Worm (Caenorhabditis elegans) whole organism, L3 larva: ENCODE data around the gene C24A3.1.
A peak's percentile ranks its signal among the peaks of the same experiment; 100 is the strongest.

Source experiments
- R02D3.7 ChIP-seq: fragments of 150-350 bp; optimal IDR thresholded peaks from 2 replicates; lab custom pipeline; 2014; ENCODE audit warnings: missing biosample characterization, missing genetic modification characterization
- ZK546.5 ChIP-seq: sonication (generic microtip); optimal IDR thresholded peaks from 2 replicates; lab custom pipeline; 2017; ENCODE audit warnings: missing biosample characterization, missing genetic modification characterization
- aly-2 ChIP-seq: fragments of 150-350 bp; optimal IDR thresholded peaks from 2 replicates; lab custom pipeline; 2014; ENCODE audit warnings: missing biosample characterization, missing genetic modification characterization
- ama-1 ChIP-seq: fragments of 150-350 bp; optimal IDR thresholded peaks from 2 replicates; lab custom pipeline; 2018
- ceh-16 ChIP-seq: sonication (generic microtip); optimal IDR thresholded peaks from 2 replicates; lab custom pipeline; 2017; ENCODE audit warnings: missing biosample characterization, missing genetic modification characterization
- ceh-28 ChIP-seq: fragments of 150-350 bp; optimal IDR thresholded peaks from 2 replicates; lab custom pipeline; 2014; ENCODE audit warnings: missing biosample characterization, missing genetic modification reagents, missing genetic modification characterization
- ceh-82 ChIP-seq: fragments of 150-350 bp; optimal IDR thresholded peaks from 2 replicates; lab custom pipeline; 2014; ENCODE audit warnings: missing biosample characterization, missing genetic modification characterization
- daf-12 ChIP-seq: fragments of 150-350 bp; optimal IDR thresholded peaks from 2 replicates; lab custom pipeline; 2014; ENCODE audit warnings: missing biosample characterization, missing genetic modification reagents, missing genetic modification characterization
- egl-5 ChIP-seq: fragments of 150-350 bp; optimal IDR thresholded peaks from 2 replicates; lab custom pipeline; 2017; ENCODE audit warnings: missing biosample characterization, missing genetic modification reagents, missing genetic modification characterization, inconsistent platforms
- elt-1 ChIP-seq: fragments of 150-350 bp; optimal IDR thresholded peaks from 2 replicates; lab custom pipeline; 2014; ENCODE audit warnings: missing biosample characterization, missing genetic modification characterization
- elt-2 ChIP-seq: sonication (generic microtip); optimal IDR thresholded peaks from 2 replicates; lab custom pipeline; 2016; ENCODE audit warnings: missing genetic modification reagents, mild to moderate bottlenecking, missing genetic modification characterization, missing compliant biosample characterization
- elt-3 ChIP-seq, 3 experiments: fragments of 150-350 bp in 1 of 3; sonication (generic microtip) in 2 of 3; optimal IDR thresholded peaks; 2 replicates in 2 of 3; 4 replicates in 1 of 3; lab custom pipeline; 2014 to 2017; ENCODE audit warnings: missing biosample characterization in 3 of 3, missing genetic modification characterization in 3 of 3
- eor-1 ChIP-seq, 2 experiments: fragments of 150-350 bp; optimal IDR thresholded peaks; 2 replicates each; lab custom pipeline; 2014 to 2018; ENCODE audit warnings: missing biosample characterization in 2 of 2, missing genetic modification characterization in 2 of 2
- fkh-10 ChIP-seq: sonication (generic microtip); optimal IDR thresholded peaks from 2 replicates; lab custom pipeline; 2017; ENCODE audit warnings: missing biosample characterization, missing genetic modification reagents, missing genetic modification characterization
- fos-1 ChIP-seq: fragments of 150-350 bp; optimal IDR thresholded peaks from 2 replicates; lab custom pipeline; 2014; ENCODE audit warnings: missing biosample characterization, missing genetic modification characterization
- jun-1 ChIP-seq: fragments of 150-350 bp; optimal IDR thresholded peaks from 2 replicates; lab custom pipeline; 2014; ENCODE audit warnings: missing biosample characterization, missing genetic modification reagents, missing genetic modification characterization
- lin-15B ChIP-seq: fragments of 150-350 bp; optimal IDR thresholded peaks from 2 replicates; lab custom pipeline; 2014; ENCODE audit warnings: missing biosample characterization, missing genetic modification characterization
- lsy-12 ChIP-seq: sonication (generic microtip); optimal IDR thresholded peaks from 2 replicates; lab custom pipeline; 2016; ENCODE audit warnings: mild to moderate bottlenecking, missing genetic modification characterization, missing compliant biosample characterization
- nfya-1 ChIP-seq: sonication (generic microtip); optimal IDR thresholded peaks from 2 replicates; lab custom pipeline; 2017; ENCODE audit warnings: missing genetic modification characterization, mild to moderate bottlenecking, missing compliant biosample characterization, antibody characterized with exemption, moderate library complexity; ENCODE audit not compliant: insufficient read depth
- nhr-11 ChIP-seq: fragments of 150-350 bp; optimal IDR thresholded peaks from 2 replicates; lab custom pipeline; 2014; ENCODE audit warnings: missing biosample characterization, missing genetic modification characterization
- nhr-12 ChIP-seq: fragments of 150-350 bp; optimal IDR thresholded peaks from 2 replicates; lab custom pipeline; 2014; ENCODE audit warnings: missing biosample characterization, missing genetic modification characterization
- nhr-237 ChIP-seq: fragments of 150-350 bp; optimal IDR thresholded peaks from 2 replicates; lab custom pipeline; 2014; ENCODE audit warnings: missing biosample characterization, missing genetic modification characterization
- nhr-25 ChIP-seq: sonication (generic microtip); optimal IDR thresholded peaks from 2 replicates; lab custom pipeline; 2017; ENCODE audit warnings: missing biosample characterization, missing genetic modification characterization
- nhr-43 ChIP-seq: sonication (generic microtip); optimal IDR thresholded peaks from 2 replicates; lab custom pipeline; 2016; ENCODE audit warnings: mild to moderate bottlenecking, missing genetic modification characterization, missing compliant biosample characterization; ENCODE audit not compliant: poor library complexity, severe bottlenecking
- nhr-76 ChIP-seq: fragments of 150-350 bp; sonication (generic microtip); optimal IDR thresholded peaks from 5 replicates; lab custom pipeline; 2014; ENCODE audit warnings: missing biosample characterization, missing genetic modification characterization
- nhr-77 ChIP-seq: fragments of 150-350 bp; optimal IDR thresholded peaks from 2 replicates; lab custom pipeline; 2014; ENCODE audit warnings: missing biosample characterization, missing genetic modification characterization
- pha-4 ChIP-seq: fragments of 150-350 bp; optimal IDR thresholded peaks from 2 replicates; lab custom pipeline; 2014; ENCODE audit warnings: missing biosample characterization, missing genetic modification reagents, missing genetic modification characterization
- sea-2 ChIP-seq: fragments of 150-350 bp; sonication (generic microtip); optimal IDR thresholded peaks from 4 replicates; lab custom pipeline; 2014; ENCODE audit warnings: missing biosample characterization, missing genetic modification reagents, missing genetic modification characterization
- skn-1 ChIP-seq: fragments of 150-350 bp; optimal IDR thresholded peaks from 2 replicates; lab custom pipeline; 2014; ENCODE audit warnings: missing biosample characterization, missing genetic modification characterization
- snpc-4 ChIP-seq: fragments of 150-350 bp; optimal IDR thresholded peaks from 2 replicates; lab custom pipeline; 2014; ENCODE audit warnings: missing biosample characterization, missing genetic modification characterization
- tbx-2 ChIP-seq: sonication (generic microtip); optimal IDR thresholded peaks from 2 replicates; lab custom pipeline; 2016; ENCODE audit warnings: mild to moderate bottlenecking, missing genetic modification characterization, missing compliant biosample characterization
- zag-1 ChIP-seq: fragments of 150-350 bp; optimal IDR thresholded peaks from 2 replicates; lab custom pipeline; 2014; ENCODE audit warnings: missing biosample characterization, missing genetic modification characterization
- ztf-11 ChIP-seq: fragments of 150-350 bp; optimal IDR thresholded peaks from 2 replicates; lab custom pipeline; 2014; ENCODE audit warnings: missing biosample characterization, missing genetic modification characterization
- ztf-4 ChIP-seq: fragments of 150-350 bp; optimal IDR thresholded peaks from 2 replicates; lab custom pipeline; 2014; ENCODE audit warnings: missing biosample characterization, missing genetic modification characterization

Gene C24A3.1

DNA sequence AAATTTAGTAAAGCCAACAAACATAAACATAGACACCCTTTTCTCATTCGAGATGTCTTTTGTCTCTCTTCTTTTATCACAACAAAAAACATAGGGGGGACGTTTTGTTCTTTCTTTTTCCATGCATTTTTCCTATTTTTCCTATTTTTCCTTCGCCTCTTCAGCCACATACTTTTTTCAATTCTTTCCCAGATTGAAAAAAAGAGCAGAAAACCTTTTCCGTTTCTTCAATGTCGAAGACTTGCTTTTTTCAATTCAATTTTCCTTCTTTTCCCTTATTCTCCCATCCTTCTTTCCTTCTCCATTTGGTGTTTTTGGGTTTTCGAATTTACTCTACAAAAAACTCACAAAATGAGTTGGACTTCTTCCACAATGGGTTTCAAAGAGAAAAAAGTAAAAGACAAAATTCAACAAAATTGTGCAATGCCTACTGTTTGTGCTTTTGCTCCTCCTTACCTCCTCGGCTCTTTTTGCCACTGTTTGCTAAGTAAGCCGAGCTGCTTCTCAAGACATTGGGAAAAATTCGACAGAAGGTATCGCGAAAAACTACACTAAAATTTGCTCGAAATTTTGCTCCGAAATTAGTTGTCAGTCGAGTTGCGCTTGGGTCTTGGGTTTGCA is 2.3 kb upstream of the C24A3.1 start:
- TF ChIP-seq pha-4 (peak; percentile 27), ztf-4 (tag; lab: Kevin White, UChicago) (no peak), ceh-16 (tag; lab: Kevin White, UChicago) (no peak), snpc-4 (tag; lab: Kevin White, UChicago) (no peak), nhr-77 (tag; lab: Kevin White, UChicago) (no peak), ama-1 (lab: Kevin White, UChicago) (no peak), fkh-10 (GFP tag; lab: Kevin White, UChicago) (peak; percentile 89), jun-1 (tag; lab: Kevin White, UChicago) (no peak), ztf-11 (tag; lab: Kevin White, UChicago) (no peak), ceh-82 (tag; lab: Kevin White, UChicago) (no peak), daf-12 (tag; lab: Kevin White, UChicago) (no peak), lin-15B (tag; lab: Kevin White, UChicago) (no peak), skn-1 (tag; lab: Kevin White, UChicago) (no peak)

- no peak for TF ChIP-seq nhr-237 (tag; lab: Kevin White, UChicago)
- TF ChIP-seq nfya-1 (tag; lab: Kevin White, UChicago): peak; percentile 19
- no peak for TF ChIP-seq ZK546.5 (tag; lab: Kevin White, UChicago)
- TF ChIP-seq fos-1 (tag; lab: Kevin White, UChicago): no peak
- TF ChIP-seq elt-3 (tag; optimal IDR thresholded peaks at IDR 0.05; lab: Kevin White, UChicago): no peak
- no peak for TF ChIP-seq zag-1
- TF ChIP-seq tbx-2: no peak
- TF ChIP-seq sea-2 (GFP tag; lab: Kevin White, UChicago): no peak
- TF ChIP-seq elt-1 (tag; lab: Kevin White, UChicago): no peak
- TF ChIP-seq lin-15B (tag; lab: Kevin White, UChicago): no peak
- TF ChIP-seq nhr-12 (tag; lab: Kevin White, UChicago): no peak
- TF ChIP-seq snpc-4 (tag; lab: Kevin White, UChicago): no peak
- no peak for TF ChIP-seq nhr-43 (tag; lab: Kevin White, UChicago)
- peak; percentile 5 for TF ChIP-seq pha-4
- no peak for TF ChIP-seq nhr-11 (tag; lab: Kevin White, UChicago)
- TF ChIP-seq nhr-76 (tag; lab: Kevin White, UChicago): no peak
- TF ChIP-seq egl-5 (tag; lab: Kevin White, UChicago): peak; percentile 27
Measured at ce11 chrX:8997450-8998075, 1.3 kb upstream of the C24A3.1 start, which contains the start of gene C24A3.2. Gene C24A3.2 (plus strand): TSS chrX:8997500.

DNA sequence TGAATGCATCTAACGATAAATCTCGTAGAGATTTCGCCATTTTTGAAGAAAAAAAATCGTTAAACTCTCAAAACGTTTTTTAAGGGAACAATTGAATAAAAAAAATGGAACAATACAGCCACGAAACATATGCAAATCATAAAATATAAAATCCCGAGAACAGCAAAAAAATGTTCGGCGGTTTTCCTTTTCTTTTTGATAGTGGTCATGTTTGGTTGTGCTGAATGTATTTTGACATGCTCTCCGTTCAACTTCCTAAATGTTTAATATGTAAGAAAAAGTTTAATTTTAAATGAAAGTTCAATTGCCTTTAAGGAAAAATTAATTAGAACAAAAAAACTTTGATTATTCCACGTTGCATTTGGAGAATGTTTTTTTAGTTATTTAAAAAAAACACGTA is 11.5 kb downstream of the C24A3.1 start, which contains the start of gene C24A3.9:
Gene C24A3.9, minus strand, starts transcription at position 101 of the 400 bp plus-strand sequence.
- no peak for TF ChIP-seq nhr-25
- TF ChIP-seq eor-1 (tag; optimal IDR thresholded peaks at IDR 0.05; lab: Kevin White, UChicago): no peak
- no peak for TF ChIP-seq skn-1 (tag; lab: Kevin White, UChicago)
- no peak for TF ChIP-seq R02D3.7 (tag; lab: Kevin White, UChicago)
- no peak for TF ChIP-seq tbx-2
- no peak for TF ChIP-seq ZK546.5 (tag; lab: Kevin White, UChicago)
- no peak for TF ChIP-seq aly-2 (tag; lab: Kevin White, UChicago)
- no peak for TF ChIP-seq fkh-10 (GFP tag; lab: Kevin White, UChicago)

- TF ChIP-seq lsy-12 (no peak), tbx-2 (no peak), nhr-12 (tag; lab: Kevin White, UChicago) (no peak)
Measured at ce11 chrX:9011471-9011870, 12.6 kb downstream of the C24A3.1 start.

- TF ChIP-seq R02D3.7 (tag; lab: Kevin White, UChicago) (no peak), pha-4 (no peak), ceh-28 (tag; lab: Kevin White, UChicago) (no peak), jun-1 (tag; lab: Kevin White, UChicago) (no peak), elt-2 (tag; lab: Kevin White, UChicago) (no peak), ama-1 (lab: Kevin White, UChicago) (no peak), fkh-10 (GFP tag; lab: Kevin White, UChicago) (peak; percentile 35)
Measured at ce11 chrX:9014451-9014850, 15.6 kb downstream of the C24A3.1 start.
